Worm (Caenorhabditis elegans) whole organism, L2 larva: ENCODE data around the gene mvk-1.

Experiments used
- alr-1 ChIP-seq: fragments of 150-350 bp; optimal IDR thresholded peaks from 2 replicates; lab custom pipeline; 2014; ENCODE audit warnings: missing biosample characterization, missing genetic modification characterization
- elt-1 ChIP-seq: fragments of 150-350 bp; optimal IDR thresholded peaks from 2 replicates; lab custom pipeline; 2014; ENCODE audit warnings: missing biosample characterization, missing genetic modification characterization
- elt-3 ChIP-seq: sonication (generic microtip); optimal IDR thresholded peaks from 2 replicates; lab custom pipeline; 2017; ENCODE audit warnings: missing biosample characterization, missing genetic modification characterization
- mdl-1 ChIP-seq, 2 experiments: fragments of 150-350 bp in 1 of 2; sonication (generic microtip) in 1 of 2; optimal IDR thresholded peaks; 2 replicates each; lab custom pipeline; 2017; ENCODE audit warnings: missing biosample characterization in 2 of 2, missing genetic modification characterization in 2 of 2
- nhr-129 ChIP-seq: fragments of 150-350 bp; optimal IDR thresholded peaks from 2 replicates; lab custom pipeline; 2014; ENCODE audit warnings: missing biosample characterization, missing genetic modification characterization
- unc-39 ChIP-seq: fragments of 150-350 bp; optimal IDR thresholded peaks from 2 replicates; lab custom pipeline; 2014; ENCODE audit warnings: missing biosample characterization, missing genetic modification characterization
- unc-62 ChIP-seq: fragments of 150-350 bp; optimal IDR thresholded peaks from 2 replicates; lab custom pipeline; 2014; ENCODE audit warnings: missing biosample characterization, missing genetic modification reagents, missing genetic modification characterization
- ztf-4 ChIP-seq: fragments of 150-350 bp; optimal IDR thresholded peaks from 2 replicates; lab custom pipeline; 2014; ENCODE audit warnings: missing biosample characterization, missing genetic modification characterization

- no peak for TF ChIP-seq alr-1 (tag; lab: Kevin White, UChicago)
- TF ChIP-seq ztf-4, result no peak
- no peak for TF ChIP-seq unc-39 (tag; lab: Kevin White, UChicago)
- no peak for TF ChIP-seq unc-62
- peak in 1 of 2 experiments; percentile 28 for TF ChIP-seq mdl-1 (tag; optimal IDR thresholded peaks at IDR 0.05; lab: Kevin White, UChicago)
- no peak for TF ChIP-seq elt-1
- peak; percentile 10 for TF ChIP-seq nhr-129 (tag; lab: Kevin White, UChicago)
- TF ChIP-seq elt-3 (tag; lab: Kevin White, UChicago), result no peak
Observed at ce11 chrIII:6180294-6180693, 44.2 kb upstream of the mvk-1 start.
